Fruit fly (Drosophila melanogaster) whole organism: ENCODE measurements around the gene Ekar.

ENCODE experiments used
- Dll ChIP-seq: fragments of >200 bp; optimal IDR thresholded peaks from 2 replicates; lab custom pipeline; 2017
- EcR ChIP-seq, 2 experiments: fragments of >200 bp; optimal IDR thresholded peaks; 2 replicates each; lab custom pipeline; 2017; ENCODE audit warnings: missing biosample characterization in 2 of 2, missing genetic modification characterization in 2 of 2, missing genetic modification reagents in 2 of 2

- TF ChIP-seq EcR (GFP tag; optimal IDR thresholded peaks at IDR 0.05; lab: Kevin White, UChicago) (no peak), Dll (lab: Kevin White, UChicago) (no peak)
Observed at dm6 chr4:588514-588913, 57.8 kb downstream of the Ekar start.
